Worm (Caenorhabditis elegans) whole organism, mixed stage, embryonic: Measurements from ENCODE around the gene ZK1127.5.

Experiments used
- sem-2 ChIP-seq: fragments of 200-800 bp; sonication (Bioruptor generic); optimal IDR thresholded peaks from 2 replicates; lab custom pipeline; 2018; ENCODE audit warnings: mild to moderate bottlenecking, missing genetic modification characterization, missing compliant biosample characterization
- ztf-11 ChIP-seq: fragments of 150-350 bp; optimal IDR thresholded peaks from 2 replicates; lab custom pipeline; 2014; ENCODE audit warnings: missing biosample characterization, missing genetic modification characterization

ce11 chrII:7061730-7062129 is 11.3 kb downstream of the ZK1127.5 start, which contains the start of gene acs-6:
- TF ChIP-seq ztf-11 (tag; lab: Kevin White, UChicago) (no peak), sem-2 (GFP tag; lab: Kevin White, UChicago) (no peak)
